Worm (Caenorhabditis elegans) whole organism, midembryonic: ENCODE data around the gene alh-11.

Experiments
- T22C8.4 ChIP-seq: fragments of 200-800 bp; sonication (Bioruptor generic); IDR thresholded peaks from 2 replicates; pipeline ENCODE4 v1.3.6; 2022; ENCODE audit warnings: missing genetic modification characterization, missing compliant biosample characterization
- cog-1 ChIP-seq: sonication (generic microtip); optimal IDR thresholded peaks from 2 replicates; lab custom pipeline; 2016; ENCODE audit warnings: missing genetic modification characterization, missing compliant biosample characterization
- tab-1 ChIP-seq: fragments of 200-800 bp; sonication (Bioruptor generic); IDR thresholded peaks from 2 replicates; pipeline ENCODE4 v1.3.6; 2022; ENCODE audit warnings: missing genetic modification characterization, missing compliant biosample characterization
- ztf-29 ChIP-seq: fragments of 200-800 bp; sonication (Bioruptor generic); IDR thresholded peaks from 2 replicates; pipeline ENCODE4 v1.3.6; 2022; ENCODE audit warnings: missing genetic modification reagents, missing genetic modification characterization, missing compliant biosample characterization

ce11 chrIII:819313-819712, 40.6 kb upstream of the alh-11 start:
- no peak for TF ChIP-seq T22C8.4
- no peak for TF ChIP-seq ztf-29 (GFP tag; lab: Robert Waterston, UW)
- no peak for TF ChIP-seq cog-1
- TF ChIP-seq tab-1 (GFP tag; lab: Robert Waterston, UW): no peak
